Worm (Caenorhabditis elegans) whole organism, L2 larva: ENCODE measurements around the gene tbc-8.

Experiments
- C34F6.9 ChIP-seq: fragments of 150-350 bp; optimal IDR thresholded peaks from 2 replicates; lab custom pipeline; 2014; ENCODE audit warnings: missing biosample characterization, missing genetic modification characterization
- F13H6.1 ChIP-seq: sonication (generic microtip); optimal IDR thresholded peaks from 2 replicates; lab custom pipeline; 2016; ENCODE audit warnings: missing genetic modification characterization, missing compliant biosample characterization
- ZK546.5 ChIP-seq: sonication (generic microtip); optimal IDR thresholded peaks from 2 replicates; lab custom pipeline; 2017; ENCODE audit warnings: missing biosample characterization, missing genetic modification characterization
- alr-1 ChIP-seq: fragments of 150-350 bp; optimal IDR thresholded peaks from 2 replicates; lab custom pipeline; 2014; ENCODE audit warnings: missing biosample characterization, missing genetic modification characterization
- ama-1 ChIP-seq: fragments of 150-350 bp; optimal IDR thresholded peaks from 2 replicates; lab custom pipeline; 2018; ENCODE audit warnings: inconsistent platforms
- blmp-1 ChIP-seq: sonication (generic microtip); optimal IDR thresholded peaks from 2 replicates; lab custom pipeline; 2017; ENCODE audit warnings: missing genetic modification characterization, mild to moderate bottlenecking, missing compliant biosample characterization, antibody characterized with exemption, moderate library complexity; ENCODE audit not compliant: insufficient read depth
- ceh-82 ChIP-seq: fragments of 150-350 bp; optimal IDR thresholded peaks from 2 replicates; lab custom pipeline; 2014; ENCODE audit warnings: missing biosample characterization, missing genetic modification characterization
- crh-2 ChIP-seq: sonication (generic microtip); optimal IDR thresholded peaks from 2 replicates; lab custom pipeline; 2017; ENCODE audit warnings: missing biosample characterization, missing genetic modification characterization
- dmd-4 ChIP-seq: sonication (generic microtip); optimal IDR thresholded peaks from 2 replicates; lab custom pipeline; 2017; ENCODE audit warnings: missing biosample characterization, missing genetic modification characterization
- egl-27 ChIP-seq: sonication (generic microtip); optimal IDR thresholded peaks from 3 replicates; lab custom pipeline; 2017; ENCODE audit warnings: missing biosample characterization, missing genetic modification reagents, missing genetic modification characterization
- elt-1 ChIP-seq: fragments of 150-350 bp; optimal IDR thresholded peaks from 2 replicates; lab custom pipeline; 2014; ENCODE audit warnings: missing biosample characterization, missing genetic modification characterization
- elt-3 ChIP-seq: sonication (generic microtip); optimal IDR thresholded peaks from 2 replicates; lab custom pipeline; 2017; ENCODE audit warnings: missing biosample characterization, missing genetic modification characterization
- fos-1 ChIP-seq: fragments of 150-350 bp; optimal IDR thresholded peaks from 2 replicates; lab custom pipeline; 2014; ENCODE audit warnings: missing biosample characterization, missing genetic modification characterization
- gmeb-1 ChIP-seq: fragments of 150-350 bp; optimal IDR thresholded peaks from 2 replicates; lab custom pipeline; 2014; ENCODE audit warnings: missing biosample characterization, missing genetic modification characterization
- lin-39 ChIP-seq: fragments of 150-350 bp; optimal IDR thresholded peaks from 2 replicates; lab custom pipeline; 2014; ENCODE audit warnings: missing biosample characterization, missing genetic modification reagents, missing genetic modification characterization
- mab-5 ChIP-seq: fragments of 150-350 bp; optimal IDR thresholded peaks from 2 replicates; lab custom pipeline; 2014; ENCODE audit warnings: missing biosample characterization, missing genetic modification characterization
- mbf-1 ChIP-seq: sonication (generic microtip); optimal IDR thresholded peaks from 2 replicates; lab custom pipeline; 2017; ENCODE audit warnings: missing biosample characterization, missing genetic modification characterization
- mdl-1 ChIP-seq, 2 experiments: fragments of 150-350 bp in 1 of 2; sonication (generic microtip) in 1 of 2; optimal IDR thresholded peaks; 2 replicates each; lab custom pipeline; 2017; ENCODE audit warnings: missing biosample characterization in 2 of 2, missing genetic modification characterization in 2 of 2
- nhr-11 ChIP-seq: fragments of 150-350 bp; optimal IDR thresholded peaks from 2 replicates; lab custom pipeline; 2014; ENCODE audit warnings: missing biosample characterization, missing genetic modification characterization
- nhr-12 ChIP-seq: fragments of 150-350 bp; optimal IDR thresholded peaks from 2 replicates; lab custom pipeline; 2014; ENCODE audit warnings: missing biosample characterization, missing genetic modification characterization
- nhr-129 ChIP-seq: fragments of 150-350 bp; optimal IDR thresholded peaks from 2 replicates; lab custom pipeline; 2014; ENCODE audit warnings: missing biosample characterization, missing genetic modification characterization
- nhr-21 ChIP-seq: fragments of 150-350 bp; optimal IDR thresholded peaks from 2 replicates; lab custom pipeline; 2014; ENCODE audit warnings: missing biosample characterization, missing genetic modification characterization
- nhr-237 ChIP-seq: fragments of 150-350 bp; optimal IDR thresholded peaks from 2 replicates; lab custom pipeline; 2014; ENCODE audit warnings: missing biosample characterization, missing genetic modification characterization
- nhr-6 ChIP-seq: fragments of 150-350 bp; optimal IDR thresholded peaks from 2 replicates; lab custom pipeline; 2014; ENCODE audit warnings: missing biosample characterization, missing genetic modification characterization
- sem-4 ChIP-seq: fragments of 150-350 bp; optimal IDR thresholded peaks from 2 replicates; lab custom pipeline; 2014; ENCODE audit warnings: missing biosample characterization, missing genetic modification reagents, missing genetic modification characterization
- skn-1 ChIP-seq: sonication (generic microtip); optimal IDR thresholded peaks from 2 replicates; lab custom pipeline; 2017; ENCODE audit warnings: missing biosample characterization, missing genetic modification characterization
- sma-3 ChIP-seq: sonication (generic microtip); optimal IDR thresholded peaks from 2 replicates; lab custom pipeline; 2016; ENCODE audit warnings: missing genetic modification reagents, missing genetic modification characterization, missing compliant biosample characterization
- sma-9 ChIP-seq, 2 experiments: fragments of 150-350 bp in 1 of 2; sonication (generic microtip) in 1 of 2; optimal IDR thresholded peaks; 2 replicates each; lab custom pipeline; 2014 to 2016; ENCODE audit warnings: missing genetic modification characterization in 2 of 2, mild to moderate bottlenecking in 1 of 2, missing biosample characterization in 1 of 2, missing compliant biosample characterization in 1 of 2, missing genetic modification reagents in 1 of 2, moderate library complexity in 1 of 2
- unc-39 ChIP-seq: fragments of 150-350 bp; optimal IDR thresholded peaks from 2 replicates; lab custom pipeline; 2014; ENCODE audit warnings: missing biosample characterization, missing genetic modification characterization
- unc-62 ChIP-seq: fragments of 150-350 bp; optimal IDR thresholded peaks from 2 replicates; lab custom pipeline; 2014; ENCODE audit warnings: missing biosample characterization, missing genetic modification reagents, missing genetic modification characterization
- ztf-1 ChIP-seq: fragments of 200-800 bp; sonication (Bioruptor generic); conservative IDR thresholded peaks from 2 replicates; pipeline ENCODE4 v1.3.6; 2022; ENCODE audit warnings: missing genetic modification characterization, missing compliant biosample characterization
- ztf-11 ChIP-seq: sonication (generic microtip); optimal IDR thresholded peaks from 2 replicates; lab custom pipeline; 2017; ENCODE audit warnings: missing biosample characterization, missing genetic modification characterization

tbc-8 gene

ce11 chrIII:10328565-10329541 lies 35.9 kb upstream of the tbc-8 start (continued):
- no peak for TF ChIP-seq nhr-21 (tag; lab: Kevin White, UChicago)

ce11 chrIII:10329811-10330210 lies 34.9 kb upstream of the tbc-8 start:
- TF ChIP-seq ztf-11 (tag; lab: Kevin White, UChicago), result no peak
- TF ChIP-seq C34F6.9 (tag; lab: Kevin White, UChicago), result peak; percentile 19
- peak; percentile 22 for TF ChIP-seq nhr-129 (tag; lab: Kevin White, UChicago)
- peak; percentile 15 for TF ChIP-seq crh-2 (tag; lab: Kevin White, UChicago)
- peak; percentile 33 for TF ChIP-seq sma-9 (GFP tag; optimal IDR thresholded peaks at IDR 0.05; lab: Kevin White, UChicago)
- no peak for TF ChIP-seq sma-9 (tag; optimal IDR thresholded peaks at IDR 0.05; lab: Kevin White, UChicago)
- peak; percentile 32 for TF ChIP-seq F13H6.1 (tag; lab: Kevin White, UChicago)
- no peak for TF ChIP-seq ZK546.5 (tag; lab: Kevin White, UChicago)
- TF ChIP-seq dmd-4, result no peak
- peak; percentile 66 for TF ChIP-seq fos-1 (tag; lab: Kevin White, UChicago)
- TF ChIP-seq ceh-82 (tag; lab: Kevin White, UChicago), result no peak

- TF ChIP-seq unc-62 (no peak), sma-9 (GFP tag; optimal IDR thresholded peaks at IDR 0.05; lab: Kevin White, UChicago) (no peak), sma-9 (tag; optimal IDR thresholded peaks at IDR 0.05; lab: Kevin White, UChicago) (no peak), mdl-1 (tag; optimal IDR thresholded peaks at IDR 0.05; lab: Kevin White, UChicago) (no peak), egl-27 (tag; lab: Kevin White, UChicago) (no peak), nhr-129 (tag; lab: Kevin White, UChicago) (no peak), blmp-1 (tag; lab: Kevin White, UChicago) (no peak), nhr-12 (tag; lab: Kevin White, UChicago) (no peak), elt-1 (tag; lab: Kevin White, UChicago) (no peak), skn-1 (tag; lab: Kevin White, UChicago) (no peak), nhr-6 (tag; lab: Kevin White, UChicago) (no peak), lin-39 (tag; lab: Kevin White, UChicago) (no peak), sma-3 (GFP tag; lab: Kevin White, UChicago) (no peak), nhr-11 (tag; lab: Kevin White, UChicago) (no peak), elt-3 (tag; lab: Kevin White, UChicago) (no peak), C34F6.9 (tag; lab: Kevin White, UChicago) (no peak)
- TF ChIP-seq, all 48 proteins: peak for 0
Measured at ce11 chrIII:10330372-10331062, 34.2 kb upstream of the tbc-8 start, which contains the start of gene nex-2. Gene nex-2 (minus strand): TSS chrIII:10330422.

ce11 chrIII:10331232-10331631 lies 33.5 kb upstream of the tbc-8 start:
- TF ChIP-seq F13H6.1 (tag; lab: Kevin White, UChicago), result peak; percentile 36
- peak; percentile 48 for TF ChIP-seq C34F6.9 (tag; lab: Kevin White, UChicago)
- TF ChIP-seq elt-3 (tag; lab: Kevin White, UChicago), result no peak
- TF ChIP-seq ztf-1 (GFP tag; lab: Robert Waterston, UW), result no peak
- no peak for TF ChIP-seq mab-5
- peak; percentile 54 for TF ChIP-seq ama-1
- TF ChIP-seq unc-39 (tag; lab: Kevin White, UChicago), result no peak
- TF ChIP-seq nhr-21 (tag; lab: Kevin White, UChicago), result no peak
- peak; percentile 15 for TF ChIP-seq sma-3 (GFP tag; lab: Kevin White, UChicago)
- no peak for TF ChIP-seq sem-4
- no peak for TF ChIP-seq alr-1 (tag; lab: Kevin White, UChicago)
- no peak for TF ChIP-seq gmeb-1 (tag; lab: Kevin White, UChicago)
- peak; percentile 42 for TF ChIP-seq nhr-129 (tag; lab: Kevin White, UChicago)

- TF ChIP-seq nhr-129 (tag; lab: Kevin White, UChicago) (no peak), mbf-1 (tag; lab: Kevin White, UChicago) (no peak), nhr-237 (tag; lab: Kevin White, UChicago) (no peak)
Measured at ce11 chrIII:10332560-10332959, 32.2 kb upstream of the tbc-8 start, which contains the start of gene T07C4.12. Gene T07C4.12 (minus strand): TSS chrIII:10332660.
